Worm (Caenorhabditis elegans): ENCODE data around the gene C02B8.6.

Gene C02B8.6

ce11 chrX:8083919-8084318, 52.2 kb downstream of the C02B8.6 start, which contains the start of gene K07E3.4 (continued):
- 0 out of 2 replicates have a peak, but pooled peaks have one; percentile 23 for TF ChIP-seq Y53G8AR.9 (GFP tag; conservative IDR thresholded peaks at IDR 0.05)
- TF ChIP-seq nhr-80 (tag; optimal IDR thresholded peaks at IDR 0.05): peak; percentile 64
- TF ChIP-seq chd-7 (tag; optimal IDR thresholded peaks at IDR 0.05): peak; percentile 62
- TF ChIP-seq F57A8.1 (GFP tag; optimal IDR thresholded peaks at IDR 0.05): no peak
- peak; percentile 55; the same call in 1 of the 2 replicates for TF ChIP-seq hmg-1.2 (GFP tag; IDR thresholded peaks at IDR 0.05)
- no peak for TF ChIP-seq hlh-12 (tag; optimal IDR thresholded peaks at IDR 0.05)
- TF ChIP-seq lin-26 (GFP tag; IDR thresholded peaks at IDR 0.05): peak; percentile 68; the same call in 1 of the 2 replicates
- TF ChIP-seq tbp1 (GFP tag; optimal IDR thresholded peaks at IDR 0.05): peak; percentile 26
- TF ChIP-seq lin-40 (tag; optimal IDR thresholded peaks at IDR 0.05): peak; percentile 66
- peak in 1 of 2 experiments; percentile 20 for TF ChIP-seq let-607 (tag; optimal IDR thresholded peaks at IDR 0.05)
- TF ChIP-seq B0336.3 (GFP tag; IDR thresholded peaks at IDR 0.05): no peak
- peak; percentile 27 for TF ChIP-seq ceh-27 (GFP tag; optimal IDR thresholded peaks at IDR 0.05)
- TF ChIP-seq madf-6 (GFP tag; IDR thresholded peaks at IDR 0.05): no peak
- no peak for TF ChIP-seq egl-18 (GFP tag; IDR thresholded peaks at IDR 0.05)
- TF ChIP-seq snpc-4 (GFP tag; optimal IDR thresholded peaks at IDR 0.05): no peak
- no peak for TF ChIP-seq snpc-4 (tag; optimal IDR thresholded peaks at IDR 0.05)
- TF ChIP-seq nhr-179 (tag; optimal IDR thresholded peaks at IDR 0.05): no peak
- no peak for TF ChIP-seq B0035.1 (tag; optimal IDR thresholded peaks at IDR 0.05)
- TF ChIP-seq repo-1 (tag; optimal IDR thresholded peaks at IDR 0.05): peak; percentile 33
- TF ChIP-seq rpc-1 (optimal IDR thresholded peaks at IDR 0.05): no peak
- TF ChIP-seq rpc-1 (tag; optimal IDR thresholded peaks at IDR 0.05): no peak
- no peak for TF ChIP-seq rec-8 (tag; optimal IDR thresholded peaks at IDR 0.05)
- no peak for TF ChIP-seq zfh-2 (GFP tag; conservative IDR thresholded peaks at IDR 0.05)
- no peak for TF ChIP-seq lin-54 (GFP tag; optimal IDR thresholded peaks at IDR 0.05)
- no peak for TF ChIP-seq mcd-1 (GFP tag; IDR thresholded peaks at IDR 0.05)
- TF ChIP-seq C17E4.6 (GFP tag; IDR thresholded peaks at IDR 0.05): no peak
- no peak for TF ChIP-seq F10E7.11 (tag; optimal IDR thresholded peaks at IDR 0.05)
- TF ChIP-seq cebp-1 (GFP tag; IDR thresholded peaks at IDR 0.05): peak; percentile 28; the same call in 1 of the 2 replicates
- TF ChIP-seq cebp-1 (tag; optimal IDR thresholded peaks at IDR 0.05): peak; percentile 76
- no peak for TF ChIP-seq nfya-2 (GFP tag; IDR thresholded peaks at IDR 0.05)
- TF ChIP-seq K11D2.4 (GFP tag; IDR thresholded peaks at IDR 0.05): no peak
- no peak for TF ChIP-seq hsf-1 (GFP tag; IDR thresholded peaks at IDR 0.05)
- peak; percentile 58 for TF ChIP-seq attf-5 (GFP tag; optimal IDR thresholded peaks at IDR 0.05)
- no peak for TF ChIP-seq Y56A3A.18 (GFP tag; IDR thresholded peaks at IDR 0.05)
- peak; percentile 8 for TF ChIP-seq ets-4 (GFP tag; optimal IDR thresholded peaks at IDR 0.05)
- TF ChIP-seq lag-1 (GFP tag; IDR thresholded peaks at IDR 0.05): no peak
- TF ChIP-seq snpc-3.4 (tag; optimal IDR thresholded peaks at IDR 0.05): no peak

ce11 chrX:8083330-8083729, 52.8 kb downstream of the C02B8.6 start:
- TF ChIP-seq ztf-25 (GFP tag; IDR thresholded peaks at IDR 0.05): no peak
- TF ChIP-seq let-526 (GFP tag; IDR thresholded peaks at IDR 0.05): no peak
